Worm (Caenorhabditis elegans) whole organism, L3 larva: ENCODE data around the gene uvs-1.

Source experiments
- R02D3.7 ChIP-seq: fragments of 150-350 bp; optimal IDR thresholded peaks from 2 replicates; lab custom pipeline; 2014; ENCODE audit warnings: missing biosample characterization, missing genetic modification characterization
- ceh-16 ChIP-seq: sonication (generic microtip); optimal IDR thresholded peaks from 2 replicates; lab custom pipeline; 2017; ENCODE audit warnings: missing biosample characterization, missing genetic modification characterization
- lin-39 ChIP-seq: fragments of 150-350 bp; optimal IDR thresholded peaks from 2 replicates; lab custom pipeline; 2018; ENCODE audit warnings: missing biosample characterization, missing genetic modification reagents, missing genetic modification characterization
- lsy-12 ChIP-seq: sonication (generic microtip); optimal IDR thresholded peaks from 2 replicates; lab custom pipeline; 2016; ENCODE audit warnings: mild to moderate bottlenecking, missing genetic modification characterization, missing compliant biosample characterization
- nhr-12 ChIP-seq: fragments of 150-350 bp; optimal IDR thresholded peaks from 2 replicates; lab custom pipeline; 2014; ENCODE audit warnings: missing biosample characterization, missing genetic modification characterization
- nhr-23 ChIP-seq: fragments of 150-350 bp; optimal IDR thresholded peaks from 2 replicates; lab custom pipeline; 2014; ENCODE audit warnings: missing biosample characterization, missing genetic modification reagents, missing genetic modification characterization
- nhr-77 ChIP-seq: fragments of 150-350 bp; optimal IDR thresholded peaks from 2 replicates; lab custom pipeline; 2014; ENCODE audit warnings: missing biosample characterization, missing genetic modification characterization
- pqm-1 ChIP-seq: fragments of 150-350 bp; optimal IDR thresholded peaks from 2 replicates; lab custom pipeline; 2017; ENCODE audit warnings: missing biosample characterization, missing genetic modification characterization, inconsistent platforms
- snpc-4 ChIP-seq: fragments of 150-350 bp; optimal IDR thresholded peaks from 2 replicates; lab custom pipeline; 2014; ENCODE audit warnings: missing biosample characterization, missing genetic modification characterization

DNA sequence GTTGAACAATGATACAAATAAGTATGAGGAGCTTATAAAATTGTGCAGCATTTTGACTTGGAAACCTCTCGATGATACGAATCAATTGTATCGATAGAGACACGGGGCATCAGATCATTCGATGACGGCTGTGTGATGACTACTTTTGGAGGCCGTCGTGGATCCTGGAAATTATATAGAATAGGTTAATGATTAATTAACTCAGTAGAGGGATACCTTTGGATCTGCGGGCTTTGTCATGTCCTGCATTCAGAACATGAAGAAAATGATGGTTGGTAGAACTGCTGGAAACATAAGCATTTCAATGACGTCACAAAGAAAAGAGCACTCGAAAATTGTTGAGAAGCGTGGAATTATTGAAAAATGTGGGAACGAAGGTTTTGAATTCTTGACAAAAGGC lies 10.6 kb upstream of the uvs-1 start, which contains the start of gene ZK742.6:
- TF ChIP-seq ceh-16 (no peak), lin-39 (no peak), nhr-77 (tag; lab: Kevin White, UChicago) (no peak), R02D3.7 (tag; lab: Kevin White, UChicago) (no peak), snpc-4 (tag; lab: Kevin White, UChicago) (no peak), pqm-1 (tag; lab: Kevin White, UChicago) (no peak), lsy-12 (tag; lab: Kevin White, UChicago) (no peak), nhr-12 (tag; lab: Kevin White, UChicago) (no peak), nhr-23 (tag; lab: Kevin White, UChicago) (no peak)
